Fruit fly (Drosophila melanogaster) whole organism, embryonic: Measurements from ENCODE around the gene Pits.

Source experiments
- Abd-B ChIP-seq: fragments of 200-800 bp; sonication (Bioruptor generic); optimal IDR thresholded peaks from 2 replicates; lab custom pipeline; 2018; ENCODE audit warnings: missing biosample characterization, mild to moderate bottlenecking, missing genetic modification characterization, moderate library complexity
- B-H1 ChIP-seq: fragments of 200-800 bp; sonication (Bioruptor generic); IDR thresholded peaks from 3 replicates; pipeline ENCODE4 v1.3.6; 2022; ENCODE audit warnings: missing biosample characterization, missing genetic modification characterization
- BEAF-32 ChIP-seq: fragments of 200-800 bp; sonication (Bioruptor generic); optimal IDR thresholded peaks from 3 replicates; lab custom pipeline; 2017; ENCODE audit warnings: missing biosample characterization, missing genetic modification characterization, mild to moderate bottlenecking, moderate library complexity, missing genetic modification reagents
- Bteb2 ChIP-seq: fragments of 200-800 bp; sonication (Bioruptor generic); optimal IDR thresholded peaks from 2 replicates; lab custom pipeline; 2016; ENCODE audit warnings: missing biosample characterization, missing genetic modification characterization
- CG11695 ChIP-seq: fragments of 200-800 bp; sonication (Bioruptor generic); IDR thresholded peaks from 3 replicates; pipeline ENCODE4 v1.3.6; 2022; ENCODE audit warnings: missing biosample characterization, missing genetic modification characterization
- CG12391 ChIP-seq: fragments of 200-800 bp; sonication (Bioruptor generic); optimal IDR thresholded peaks from 3 replicates; lab custom pipeline; 2018; ENCODE audit warnings: missing biosample characterization, mild to moderate bottlenecking, missing genetic modification characterization, moderate library complexity
- CG14014 ChIP-seq: fragments of 200-800 bp; sonication (Bioruptor generic); IDR thresholded peaks from 2 replicates; pipeline ENCODE4 v1.3.6; 2022; ENCODE audit warnings: missing biosample characterization, missing genetic modification characterization
- CG15479 ChIP-seq: fragments of 200-800 bp; sonication (Bioruptor generic); optimal IDR thresholded peaks from 3 replicates; lab custom pipeline; 2019; ENCODE audit warnings: missing biosample characterization, mild to moderate bottlenecking, missing genetic modification characterization, moderate library complexity
- CG16779 ChIP-seq: fragments of 200-800 bp; sonication (Bioruptor generic); IDR thresholded peaks from 2 replicates; pipeline ENCODE4 v1.3.6; 2022; ENCODE audit warnings: missing biosample characterization, missing genetic modification characterization
- CG16815 ChIP-seq: fragments of 200-800 bp; sonication (Bioruptor generic); optimal IDR thresholded peaks from 3 replicates; lab custom pipeline; 2017; ENCODE audit warnings: missing biosample characterization, mild to moderate bottlenecking, missing genetic modification characterization
- CG16863 ChIP-seq: fragments of 200-800 bp; sonication (Bioruptor generic); optimal IDR thresholded peaks from 3 replicates; lab custom pipeline; 2016; ENCODE audit warnings: missing biosample characterization, missing genetic modification characterization
- CG17328 ChIP-seq: fragments of 200-800 bp; sonication (Bioruptor generic); IDR thresholded peaks from 2 replicates; pipeline ENCODE4 v1.3.6; 2022; ENCODE audit warnings: missing biosample characterization, missing genetic modification characterization
- CG18262 ChIP-seq: fragments of 200-800 bp; optimal IDR thresholded peaks from 3 replicates; lab custom pipeline; 2019; ENCODE audit warnings: missing biosample characterization, mild to moderate bottlenecking, missing genetic modification characterization, moderate library complexity
- CG18476 ChIP-seq: fragments of 200-800 bp; sonication (Bioruptor generic); optimal IDR thresholded peaks from 2 replicates; lab custom pipeline; 2016; ENCODE audit warnings: missing biosample characterization, mild to moderate bottlenecking, missing genetic modification characterization
- CG2889 ChIP-seq: fragments of 200-800 bp; sonication (Bioruptor generic); IDR thresholded peaks from 3 replicates; pipeline ENCODE4 v1.3.6; 2022; ENCODE audit warnings: missing biosample characterization, missing genetic modification characterization
- CG31365 ChIP-seq: fragments of 200-800 bp; sonication (Bioruptor generic); optimal IDR thresholded peaks from 2 replicates; lab custom pipeline; 2018; ENCODE audit warnings: missing biosample characterization, mild to moderate bottlenecking, missing genetic modification characterization
- CG31441 ChIP-seq: fragments of 200-800 bp; sonication (Bioruptor generic); IDR thresholded peaks from 2 replicates; pipeline ENCODE4 v1.3.6; 2022; ENCODE audit warnings: missing biosample characterization, missing genetic modification characterization
- CG3847 ChIP-seq: fragments of 200-800 bp; sonication (Bioruptor generic); IDR thresholded peaks from 2 replicates; pipeline ENCODE4 v1.3.6; 2022; ENCODE audit warnings: missing biosample characterization, missing genetic modification characterization
- CG4424 ChIP-seq: fragments of 200-800 bp; sonication (Bioruptor generic); optimal IDR thresholded peaks from 3 replicates; lab custom pipeline; 2016; ENCODE audit warnings: missing biosample characterization, missing genetic modification characterization
- CG6654 ChIP-seq: fragments of 200-800 bp; sonication (Bioruptor generic); optimal IDR thresholded peaks from 2 replicates; lab custom pipeline; 2017; ENCODE audit warnings: missing biosample characterization, mild to moderate bottlenecking, missing genetic modification characterization
- CG7786 ChIP-seq: fragments of 200-800 bp; sonication (Bioruptor generic); optimal IDR thresholded peaks from 2 replicates; lab custom pipeline; 2016; ENCODE audit warnings: missing biosample characterization, missing genetic modification characterization
- CG8478 ChIP-seq: fragments of >200 bp; optimal IDR thresholded peaks from 2 replicates; lab custom pipeline; 2018
- CG9727 ChIP-seq: fragments of 200-800 bp; sonication (Bioruptor generic); optimal IDR thresholded peaks from 3 replicates; lab custom pipeline; 2017; ENCODE audit warnings: missing biosample characterization, mild to moderate bottlenecking, missing genetic modification characterization
- ERR ChIP-seq: fragments of 200-800 bp; sonication (Bioruptor generic); optimal IDR thresholded peaks from 2 replicates; lab custom pipeline; 2016; ENCODE audit warnings: missing biosample characterization, missing genetic modification characterization
- Gug ChIP-seq: fragments of 200-800 bp; sonication (Bioruptor generic); IDR thresholded peaks from 4 replicates; pipeline ENCODE4 v1.3.6; 2022; ENCODE audit warnings: missing biosample characterization, missing genetic modification characterization
- HHEX ChIP-seq: fragments of 200-800 bp; sonication (Bioruptor generic); optimal IDR thresholded peaks from 3 replicates; lab custom pipeline; 2017; ENCODE audit warnings: missing biosample characterization, mild to moderate bottlenecking, missing genetic modification characterization, missing genetic modification reagents
- Hmr ChIP-seq: fragments of 200-800 bp; sonication (Bioruptor generic); optimal IDR thresholded peaks from 3 replicates; lab custom pipeline; 2017; ENCODE audit warnings: mild to moderate bottlenecking, missing biosample characterization, missing genetic modification reagents, missing genetic modification characterization
- Meics ChIP-seq: fragments of 200-800 bp; sonication (Bioruptor generic); optimal IDR thresholded peaks from 2 replicates; lab custom pipeline; 2017; ENCODE audit warnings: missing biosample characterization, mild to moderate bottlenecking, missing genetic modification characterization
- NfI ChIP-seq: fragments of 200-800 bp; sonication (Bioruptor generic); optimal IDR thresholded peaks from 3 replicates; lab custom pipeline; 2018; ENCODE audit warnings: missing biosample characterization, mild to moderate bottlenecking, missing genetic modification characterization, moderate library complexity
- Xrp1 ChIP-seq: fragments of 200-800 bp; sonication (Bioruptor generic); IDR thresholded peaks from 2 replicates; pipeline ENCODE4 v1.3.6; 2022; ENCODE audit warnings: missing biosample characterization, missing genetic modification characterization
- bsh ChIP-seq, 2 experiments: fragments of 200-800 bp; sonication (Bioruptor generic); optimal IDR thresholded peaks; 2 replicates each; lab custom pipeline; 2017 to 2018; ENCODE audit warnings: mild to moderate bottlenecking in 2 of 2, missing biosample characterization in 2 of 2, missing genetic modification characterization in 2 of 2, moderate library complexity in 1 of 2
- cato ChIP-seq: fragments of 200-800 bp; sonication (Bioruptor generic); optimal IDR thresholded peaks from 2 replicates; lab custom pipeline; 2016; ENCODE audit warnings: missing biosample characterization, missing genetic modification characterization, borderline replicate concordance
- cwo ChIP-seq: fragments of 200-800 bp; sonication (Bioruptor generic); optimal IDR thresholded peaks from 3 replicates; lab custom pipeline; 2017; ENCODE audit warnings: missing biosample characterization, missing genetic modification characterization, mild to moderate bottlenecking, moderate library complexity, missing genetic modification reagents
- disco-r ChIP-seq: fragments of 200-800 bp; sonication (Bioruptor generic); optimal IDR thresholded peaks from 2 replicates; lab custom pipeline; 2016; ENCODE audit warnings: missing biosample characterization, missing genetic modification characterization
- dmrt11E ChIP-seq: fragments of 200-800 bp; sonication (Bioruptor generic); optimal IDR thresholded peaks from 3 replicates; lab custom pipeline; 2018; ENCODE audit warnings: missing biosample characterization, mild to moderate bottlenecking, missing genetic modification characterization, moderate library complexity
- dysf ChIP-seq: fragments of 200-800 bp; sonication (Bioruptor generic); IDR thresholded peaks from 3 replicates; pipeline ENCODE4 v1.3.6; 2022; ENCODE audit warnings: missing biosample characterization, missing genetic modification characterization
- fd96Cb ChIP-seq: fragments of 200-800 bp; sonication (Bioruptor generic); optimal IDR thresholded peaks from 2 replicates; lab custom pipeline; 2018; ENCODE audit warnings: missing biosample characterization, mild to moderate bottlenecking, missing genetic modification characterization, moderate library complexity
- gem ChIP-seq: fragments of 200-800 bp; sonication (Bioruptor generic); optimal IDR thresholded peaks from 2 replicates; lab custom pipeline; 2019; ENCODE audit warnings: missing biosample characterization, mild to moderate bottlenecking, missing genetic modification characterization, moderate library complexity
- her ChIP-seq: fragments of 200-800 bp; sonication (Bioruptor generic); optimal IDR thresholded peaks from 2 replicates; lab custom pipeline; 2016; ENCODE audit warnings: missing biosample characterization, missing genetic modification characterization
- jing ChIP-seq: fragments of 200-800 bp; sonication (Bioruptor generic); optimal IDR thresholded peaks from 2 replicates; lab custom pipeline; 2018; ENCODE audit warnings: missing biosample characterization, mild to moderate bottlenecking, missing genetic modification characterization
- mam ChIP-seq: fragments of 200-800 bp; sonication (Bioruptor generic); optimal IDR thresholded peaks from 3 replicates; lab custom pipeline; 2016; ENCODE audit warnings: missing biosample characterization, missing genetic modification characterization
- odd ChIP-seq: fragments of 200-800 bp; sonication (Bioruptor generic); optimal IDR thresholded peaks from 2 replicates; lab custom pipeline; 2017; ENCODE audit warnings: missing biosample characterization, mild to moderate bottlenecking, missing genetic modification characterization
- org-1 ChIP-seq: fragments of 200-800 bp; sonication (Bioruptor generic); optimal IDR thresholded peaks from 2 replicates; lab custom pipeline; 2017; ENCODE audit warnings: missing biosample characterization, missing genetic modification characterization
- pnt ChIP-seq: fragments of 200-800 bp; sonication (Bioruptor generic); optimal IDR thresholded peaks from 3 replicates; lab custom pipeline; 2016; ENCODE audit warnings: missing biosample characterization, missing genetic modification characterization
- pros ChIP-seq: fragments of 200-800 bp; sonication (Bioruptor generic); optimal IDR thresholded peaks from 3 replicates; lab custom pipeline; 2019; ENCODE audit warnings: missing biosample characterization, mild to moderate bottlenecking, missing genetic modification characterization, moderate library complexity
- row ChIP-seq: fragments of 200-800 bp; sonication (Bioruptor generic); IDR thresholded peaks from 3 replicates; pipeline ENCODE4 v1.3.6; 2022; ENCODE audit warnings: missing biosample characterization, missing genetic modification characterization
- scrt ChIP-seq: fragments of 200-800 bp; sonication (Bioruptor generic); optimal IDR thresholded peaks from 2 replicates; lab custom pipeline; 2018; ENCODE audit warnings: missing biosample characterization, mild to moderate bottlenecking, missing genetic modification characterization, moderate library complexity
- slbo ChIP-seq: fragments of 200-800 bp; sonication (Bioruptor generic); IDR thresholded peaks from 2 replicates; pipeline ENCODE4 v1.3.6; 2022; ENCODE audit warnings: missing biosample characterization, missing genetic modification characterization
- zen ChIP-seq: fragments of 200-800 bp; sonication (Bioruptor generic); optimal IDR thresholded peaks from 3 replicates; lab custom pipeline; 2018; ENCODE audit warnings: missing biosample characterization, mild to moderate bottlenecking, missing genetic modification characterization, moderate library complexity

The Pits gene

DNA sequence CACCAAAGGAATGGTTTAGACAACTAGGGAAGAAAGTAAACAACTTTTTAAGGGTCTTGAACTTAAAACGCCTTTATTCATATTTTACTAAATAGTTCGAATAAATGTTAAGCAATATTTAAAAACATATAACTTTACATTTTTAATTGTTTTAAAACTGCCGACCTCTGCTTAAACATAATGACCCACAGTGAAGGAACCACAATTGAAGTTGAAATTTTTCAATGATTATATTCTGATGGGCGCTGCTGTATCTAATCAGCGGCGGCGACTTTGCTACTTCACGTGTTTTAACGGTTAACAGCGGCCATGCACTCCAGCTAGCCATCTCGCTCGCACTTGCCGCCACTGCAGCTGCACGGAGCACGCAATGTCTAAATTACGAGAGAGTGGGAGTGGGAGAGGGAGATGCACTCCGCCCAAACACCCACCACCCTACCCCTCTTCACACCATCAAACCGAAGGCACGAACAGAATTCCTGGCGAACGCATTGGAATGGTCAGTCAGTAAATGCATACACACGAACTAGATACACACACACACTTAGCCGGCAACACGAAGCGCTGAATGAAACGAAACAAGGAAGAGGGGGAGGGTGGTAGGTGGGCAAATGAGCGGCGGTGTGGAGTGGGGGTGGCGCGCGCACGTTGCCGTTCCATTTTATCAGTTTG lies 4.2 kb downstream of the Pits start (continued):
- peak; percentile 73 for TF ChIP-seq CG12391 (tag; lab: Kevin White, UChicago)
- TF ChIP-seq CG9727 (GFP tag; lab: Kevin White, UChicago): peak; percentile 47
- TF ChIP-seq org-1 (GFP tag; lab: Kevin White, UChicago): peak; percentile 28
- TF ChIP-seq CG16815 (GFP tag; lab: Kevin White, UChicago): peak; percentile 1
- peak; percentile 64 for TF ChIP-seq CG14014
- 0 out of 4 replicates have a peak, but pooled peaks have one; percentile 32 for TF ChIP-seq Gug (GFP tag; lab: Robert Waterston, UW)
- TF ChIP-seq CG18262 (tag; lab: Kevin White, UChicago): peak; percentile 74
- TF ChIP-seq CG16779 (GFP tag; lab: Robert Waterston, UW): no peak
- TF ChIP-seq fd96Cb (tag; lab: Kevin White, UChicago): peak; percentile 73
- no peak for TF ChIP-seq cato (GFP tag; lab: Kevin White, UChicago)
- no peak for TF ChIP-seq BEAF-32 (GFP tag; lab: Kevin White, UChicago)
- peak; percentile 11 for TF ChIP-seq mam (GFP tag; lab: Kevin White, UChicago)
- TF ChIP-seq odd (GFP tag; lab: Kevin White, UChicago): peak; percentile 38
- peak; percentile 6 for TF ChIP-seq CG7786
- peak; percentile 78 for TF ChIP-seq CG15479 (GFP tag; lab: Kevin White, UChicago)
- TF ChIP-seq cwo (GFP tag; lab: Kevin White, UChicago): peak; percentile 78
- peak; percentile 55; the same call in 1 of the 2 replicates for TF ChIP-seq Xrp1
- peak; percentile 67 for TF ChIP-seq Meics
- TF ChIP-seq Hmr (GFP tag; lab: Kevin White, UChicago): peak; percentile 59
- peak; percentile 74; the same call in 2 of the 3 replicates for TF ChIP-seq dysf (GFP tag; lab: Robert Waterston, UW)
- peak; percentile 16 for TF ChIP-seq zen (tag; lab: Kevin White, UChicago)
- TF ChIP-seq ERR (GFP tag; lab: Kevin White, UChicago): no peak
- TF ChIP-seq CG18476 (GFP tag; lab: Kevin White, UChicago): peak; percentile 43
- no peak for TF ChIP-seq CG2889
- no peak for TF ChIP-seq CG31365 (tag; lab: Kevin White, UChicago)
- TF ChIP-seq HHEX (GFP tag; lab: Kevin White, UChicago): peak; percentile 54
- TF ChIP-seq dmrt11E (tag; lab: Kevin White, UChicago): peak; percentile 39
- no peak for TF ChIP-seq her
- TF ChIP-seq disco-r: no peak
- peak; percentile 23; the same call in 1 of the 3 replicates for TF ChIP-seq B-H1 (GFP tag; lab: Robert Waterston, UW)
- TF ChIP-seq CG31441 (GFP tag; lab: Robert Waterston, UW): peak; percentile 67
- TF ChIP-seq CG3847 (GFP tag; lab: Robert Waterston, UW): peak; percentile 28; the same call in 1 of the 2 replicates
- peak; percentile 86 for TF ChIP-seq gem (tag; lab: Kevin White, UChicago)
- TF ChIP-seq row (GFP tag; lab: Robert Waterston, UW): peak; percentile 76
- peak; percentile 24 for TF ChIP-seq CG6654
- TF ChIP-seq CG16863 (GFP tag; lab: Kevin White, UChicago): peak; percentile 38
- TF ChIP-seq slbo: peak; percentile 48
- TF ChIP-seq scrt: peak; percentile 29
- TF ChIP-seq pros: peak; percentile 41
- TF ChIP-seq Bteb2 (GFP tag; lab: Kevin White, UChicago): peak; percentile 31
- peak; percentile 83 for TF ChIP-seq CG8478 (lab: Kevin White, UChicago)
- peak; percentile 4 for TF ChIP-seq pnt (GFP tag; lab: Kevin White, UChicago)
- TF ChIP-seq CG11695 (GFP tag; lab: Robert Waterston, UW): peak; percentile 41; the same call in 1 of the 3 replicates
- TF ChIP-seq jing: peak; percentile 34
- peak; percentile 43 for TF ChIP-seq NfI (GFP tag; lab: Kevin White, UChicago)
- peak; percentile 14 for TF ChIP-seq Abd-B (GFP tag; lab: Kevin White, UChicago)
- TF ChIP-seq CG4424 (GFP tag; lab: Kevin White, UChicago): peak; percentile 50
- 0 out of 2 replicates have a peak, but pooled peaks have one; percentile 31 for TF ChIP-seq CG17328 (GFP tag; lab: Robert Waterston, UW)
- peak in 1 of 2 experiments; percentile 75 for TF ChIP-seq bsh (GFP tag; optimal IDR thresholded peaks at IDR 0.05; lab: Kevin White, UChicago)
